Fruit fly (Drosophila melanogaster) whole organism, embryonic: Measurements from ENCODE around the gene Ltn1.

Source experiments
- Atf-2 ChIP-seq: fragments of 200-800 bp; sonication (Bioruptor generic); optimal IDR thresholded peaks from 2 replicates; lab custom pipeline; 2016; ENCODE audit warnings: missing biosample characterization, missing genetic modification characterization
- CG10209 ChIP-seq: fragments of 200-800 bp; sonication (Bioruptor generic); optimal IDR thresholded peaks from 3 replicates; lab custom pipeline; 2017; ENCODE audit warnings: missing biosample characterization, mild to moderate bottlenecking, missing genetic modification characterization, missing genetic modification reagents
- CG1024 ChIP-seq: fragments of 200-800 bp; sonication (Bioruptor generic); IDR thresholded peaks from 2 replicates; pipeline ENCODE4 v1.3.6; 2022; ENCODE audit warnings: missing biosample characterization, missing genetic modification characterization
- CG10462 ChIP-seq: fragments of 200-800 bp; sonication (Bioruptor generic); optimal IDR thresholded peaks from 2 replicates; lab custom pipeline; 2016; ENCODE audit warnings: missing biosample characterization, missing genetic modification characterization
- CG11504 ChIP-seq: fragments of 200-800 bp; sonication (Bioruptor generic); optimal IDR thresholded peaks from 3 replicates; lab custom pipeline; 2019; ENCODE audit warnings: missing biosample characterization, mild to moderate bottlenecking, missing genetic modification characterization, moderate library complexity
- CG13894 ChIP-seq: fragments of 200-800 bp; sonication (Bioruptor generic); optimal IDR thresholded peaks from 3 replicates; lab custom pipeline; 2018; ENCODE audit warnings: missing biosample characterization, mild to moderate bottlenecking, missing genetic modification characterization, moderate library complexity
- CG14014 ChIP-seq: fragments of 200-800 bp; sonication (Bioruptor generic); IDR thresholded peaks from 2 replicates; pipeline ENCODE4 v1.3.6; 2022; ENCODE audit warnings: missing biosample characterization, missing genetic modification characterization
- CG15269 ChIP-seq: fragments of 200-800 bp; sonication (Bioruptor generic); optimal IDR thresholded peaks from 2 replicates; lab custom pipeline; 2018; ENCODE audit warnings: missing biosample characterization, mild to moderate bottlenecking, missing genetic modification characterization, moderate library complexity
- CG1602 ChIP-seq: fragments of 200-800 bp; sonication (Bioruptor generic); optimal IDR thresholded peaks from 3 replicates; lab custom pipeline; 2016; ENCODE audit warnings: missing biosample characterization, missing genetic modification characterization
- CG1603 ChIP-seq: fragments of 200-800 bp; sonication (Bioruptor generic); optimal IDR thresholded peaks from 2 replicates; lab custom pipeline; 2019; ENCODE audit warnings: missing biosample characterization, mild to moderate bottlenecking, missing genetic modification characterization, moderate library complexity
- CG16815 ChIP-seq: fragments of 200-800 bp; sonication (Bioruptor generic); optimal IDR thresholded peaks from 3 replicates; lab custom pipeline; 2017; ENCODE audit warnings: missing biosample characterization, mild to moderate bottlenecking, missing genetic modification characterization
- CG17361 ChIP-seq: fragments of 200-800 bp; sonication (Bioruptor generic); IDR thresholded peaks from 3 replicates; pipeline ENCODE4 v1.3.6; 2022; ENCODE audit warnings: missing biosample characterization, missing genetic modification characterization
- CG17829 ChIP-seq: fragments of 200-800 bp; optimal IDR thresholded peaks from 2 replicates; lab custom pipeline; 2019; ENCODE audit warnings: missing biosample characterization, mild to moderate bottlenecking, missing genetic modification characterization, moderate library complexity
- CG2678 ChIP-seq: fragments of 200-800 bp; sonication (Bioruptor generic); optimal IDR thresholded peaks from 3 replicates; lab custom pipeline; 2019; ENCODE audit warnings: missing biosample characterization, mild to moderate bottlenecking, missing genetic modification characterization, moderate library complexity
- CG2712 ChIP-seq: fragments of 200-800 bp; optimal IDR thresholded peaks from 3 replicates; lab custom pipeline; 2019; ENCODE audit warnings: missing biosample characterization, mild to moderate bottlenecking, missing genetic modification characterization, moderate library complexity
- CG2875 ChIP-seq: fragments of 200-800 bp; sonication (Bioruptor generic); optimal IDR thresholded peaks from 2 replicates; lab custom pipeline; 2017; ENCODE audit warnings: missing biosample characterization, mild to moderate bottlenecking, missing genetic modification characterization, missing genetic modification reagents
- CG33213 ChIP-seq: fragments of 200-800 bp; sonication (Bioruptor generic); optimal IDR thresholded peaks from 3 replicates; lab custom pipeline; 2016; ENCODE audit warnings: missing biosample characterization, missing genetic modification characterization
- CG33557 ChIP-seq: fragments of 200-800 bp; sonication (Bioruptor generic); optimal IDR thresholded peaks from 2 replicates; lab custom pipeline; 2019; ENCODE audit warnings: missing biosample characterization, mild to moderate bottlenecking, missing genetic modification characterization, moderate library complexity
- CG4707 ChIP-seq: fragments of 200-800 bp; sonication (Bioruptor generic); optimal IDR thresholded peaks from 2 replicates; lab custom pipeline; 2018; ENCODE audit warnings: missing biosample characterization, mild to moderate bottlenecking, missing genetic modification characterization, moderate library complexity
- CG7271 ChIP-seq: fragments of 200-800 bp; sonication (Bioruptor generic); optimal IDR thresholded peaks from 2 replicates; lab custom pipeline; 2018; ENCODE audit warnings: missing biosample characterization, mild to moderate bottlenecking, missing genetic modification characterization, moderate library complexity
- CG9727 ChIP-seq: fragments of 200-800 bp; sonication (Bioruptor generic); optimal IDR thresholded peaks from 3 replicates; lab custom pipeline; 2017; ENCODE audit warnings: missing biosample characterization, mild to moderate bottlenecking, missing genetic modification characterization
- CrebB ChIP-seq: fragments of 200-800 bp; sonication (Bioruptor generic); optimal IDR thresholded peaks from 3 replicates; lab custom pipeline; 2018; ENCODE audit warnings: missing biosample characterization, mild to moderate bottlenecking, missing genetic modification characterization
- Dll ChIP-seq: fragments of 200-800 bp; sonication (Bioruptor generic); IDR thresholded peaks from 4 replicates; pipeline ENCODE4 v1.3.6; 2022; ENCODE audit warnings: missing biosample characterization, missing genetic modification characterization; ENCODE audit not compliant: partially characterized antibody
- Drgx ChIP-seq: fragments of 200-800 bp; sonication (Bioruptor generic); IDR thresholded peaks from 2 replicates; pipeline ENCODE4 v1.3.6; 2022; ENCODE audit warnings: missing biosample characterization, missing genetic modification characterization
- Ets65A ChIP-seq: fragments of 200-800 bp; sonication (Bioruptor generic); peaks from one replicate; lab custom pipeline; 2016; ENCODE audit warnings: missing biosample characterization, missing genetic modification characterization
- HLH54F ChIP-seq: fragments of 200-800 bp; sonication (Bioruptor generic); optimal IDR thresholded peaks from 3 replicates; lab custom pipeline; 2016; ENCODE audit warnings: missing biosample characterization, missing genetic modification characterization
- HLHmδ ChIP-seq: fragments of 200-800 bp; sonication (Bioruptor generic); optimal IDR thresholded peaks from 2 replicates; lab custom pipeline; 2018; ENCODE audit warnings: missing biosample characterization, mild to moderate bottlenecking, missing genetic modification characterization, moderate library complexity
- HmgD ChIP-seq: fragments of 200-800 bp; sonication (Bioruptor generic); optimal IDR thresholded peaks from 3 replicates; lab custom pipeline; 2016; ENCODE audit warnings: missing biosample characterization, missing genetic modification characterization
- Lhr ChIP-seq: fragments of 200-800 bp; sonication (Bioruptor generic); optimal IDR thresholded peaks from 3 replicates; lab custom pipeline; 2017; ENCODE audit warnings: mild to moderate bottlenecking, missing biosample characterization, missing genetic modification reagents, missing genetic modification characterization
- MBD-R2 ChIP-seq: fragments of 200-800 bp; sonication (Bioruptor generic); IDR thresholded peaks from 2 replicates; pipeline ENCODE4 v1.3.6; 2022; ENCODE audit warnings: missing biosample characterization, missing genetic modification characterization
- Optix ChIP-seq: fragments of 200-800 bp; sonication (Bioruptor generic); IDR thresholded peaks from 3 replicates; pipeline ENCODE4 v1.3.6; 2022; ENCODE audit warnings: missing biosample characterization, missing genetic modification characterization
- Sry-δ ChIP-seq: fragments of 200-800 bp; sonication (Bioruptor generic); optimal IDR thresholded peaks from 2 replicates; lab custom pipeline; 2016; ENCODE audit warnings: missing biosample characterization, missing genetic modification characterization
- Taf1 ChIP-seq: fragments of 200-800 bp; sonication (Bioruptor generic); IDR thresholded peaks from 2 replicates; pipeline ENCODE4 v1.3.6; 2022; ENCODE audit warnings: missing biosample characterization, missing genetic modification characterization
- abd-A ChIP-seq: fragments of 200-800 bp; sonication (Bioruptor generic); optimal IDR thresholded peaks from 3 replicates; lab custom pipeline; 2019; ENCODE audit warnings: missing biosample characterization, mild to moderate bottlenecking, missing genetic modification characterization, moderate library complexity
- al ChIP-seq: fragments of 200-800 bp; sonication (Bioruptor generic); IDR thresholded peaks from 2 replicates; pipeline ENCODE4 v1.3.6; 2022; ENCODE audit warnings: missing biosample characterization, missing genetic modification characterization
- amos ChIP-seq: fragments of 200-800 bp; sonication (Bioruptor generic); IDR thresholded peaks from 2 replicates; pipeline ENCODE4 v1.3.6; 2022; ENCODE audit warnings: missing biosample characterization, missing genetic modification characterization; ENCODE audit not compliant: partially characterized antibody
- ap ChIP-seq: fragments of 200-800 bp; sonication (Bioruptor generic); IDR thresholded peaks from 2 replicates; pipeline ENCODE4 v1.3.6; 2022; ENCODE audit warnings: missing biosample characterization, missing genetic modification characterization
- ash1 ChIP-seq: fragments of 200-800 bp; sonication (Bioruptor generic); optimal IDR thresholded peaks from 2 replicates; lab custom pipeline; 2018; ENCODE audit warnings: missing biosample characterization, mild to moderate bottlenecking, missing genetic modification characterization
- dmrt11E ChIP-seq: fragments of 200-800 bp; sonication (Bioruptor generic); optimal IDR thresholded peaks from 3 replicates; lab custom pipeline; 2018; ENCODE audit warnings: missing biosample characterization, mild to moderate bottlenecking, missing genetic modification characterization, moderate library complexity
- dmrt99B ChIP-seq: fragments of 200-800 bp; sonication (Bioruptor generic); optimal IDR thresholded peaks from 2 replicates; lab custom pipeline; 2018; ENCODE audit warnings: missing biosample characterization, mild to moderate bottlenecking, missing genetic modification characterization, moderate library complexity
- esg ChIP-seq: fragments of 200-800 bp; sonication (Bioruptor generic); conservative IDR thresholded peaks from 2 replicates; pipeline ENCODE4 v1.3.6; 2022; ENCODE audit warnings: missing biosample characterization, missing genetic modification characterization
- gem ChIP-seq: fragments of 200-800 bp; sonication (Bioruptor generic); optimal IDR thresholded peaks from 2 replicates; lab custom pipeline; 2019; ENCODE audit warnings: missing biosample characterization, mild to moderate bottlenecking, missing genetic modification characterization, moderate library complexity
- kay ChIP-seq: fragments of 200-800 bp; sonication (Bioruptor generic); optimal IDR thresholded peaks from 2 replicates; lab custom pipeline; 2016; ENCODE audit warnings: missing biosample characterization, missing genetic modification characterization
- klu ChIP-seq: fragments of 200-800 bp; sonication (Bioruptor generic); IDR thresholded peaks from 2 replicates; pipeline ENCODE4 v1.3.6; 2022; ENCODE audit warnings: missing biosample characterization, missing genetic modification characterization
- luna ChIP-seq: fragments of 200-800 bp; sonication (Bioruptor generic); optimal IDR thresholded peaks from 2 replicates; lab custom pipeline; 2016; ENCODE audit warnings: missing biosample characterization, missing genetic modification characterization
- ranshi ChIP-seq: fragments of 200-800 bp; sonication (Bioruptor generic); IDR thresholded peaks from 2 replicates; pipeline ENCODE4 v1.3.6; 2022; ENCODE audit warnings: missing biosample characterization, missing genetic modification characterization
- sd ChIP-seq: fragments of 200-800 bp; sonication (Bioruptor generic); optimal IDR thresholded peaks from 3 replicates; lab custom pipeline; 2018; ENCODE audit warnings: missing biosample characterization, mild to moderate bottlenecking, missing genetic modification characterization, moderate library complexity
- slbo ChIP-seq: fragments of 200-800 bp; sonication (Bioruptor generic); IDR thresholded peaks from 2 replicates; pipeline ENCODE4 v1.3.6; 2022; ENCODE audit warnings: missing biosample characterization, missing genetic modification characterization
- usp ChIP-seq: fragments of >200 bp; optimal IDR thresholded peaks from 2 replicates; lab custom pipeline; 2017; ENCODE audit warnings: missing biosample characterization, missing genetic modification characterization
- wor ChIP-seq: fragments of 200-800 bp; sonication (Bioruptor generic); IDR thresholded peaks from 2 replicates; pipeline ENCODE4 v1.3.6; 2022; ENCODE audit warnings: missing biosample characterization, missing genetic modification characterization
- zfh1 ChIP-seq: fragments of 200-800 bp; sonication (Bioruptor generic); IDR thresholded peaks from 3 replicates; pipeline ENCODE4 v1.3.6; 2022; ENCODE audit warnings: missing biosample characterization, missing genetic modification characterization

Gene Ltn1

DNA sequence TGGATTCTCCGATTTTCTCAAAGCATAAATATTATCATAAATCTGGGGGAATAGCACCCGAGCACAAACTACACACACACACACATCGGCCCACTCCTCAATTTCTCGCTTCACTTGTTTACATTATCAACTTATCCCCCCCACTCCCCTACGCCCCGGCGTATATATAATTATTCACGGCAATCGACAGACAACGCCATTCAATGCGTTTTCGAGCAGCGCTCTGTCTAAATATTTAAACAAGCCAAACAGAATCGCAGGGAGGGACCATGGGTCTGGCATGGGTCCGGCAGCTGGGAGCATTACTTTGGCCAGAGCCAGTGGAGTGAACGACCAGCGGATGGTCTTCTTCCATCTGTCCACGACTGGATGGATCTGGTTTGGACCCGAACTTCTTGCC lies 23.6 kb upstream of the Ltn1 start (continued):
- TF ChIP-seq wor (GFP tag; lab: Robert Waterston, UW) (no peak), Ets65A (GFP tag; lab: Kevin White, UChicago) (no peak), Atf-2 (GFP tag; lab: Kevin White, UChicago) (no peak), Drgx (GFP tag; lab: Robert Waterston, UW) (no peak), CG14014 (GFP tag; lab: Robert Waterston, UW) (no peak; the same call in 1 of the 2 replicates), klu (GFP tag; lab: Robert Waterston, UW) (no peak), sd (peak; percentile 64), CG9727 (peak; percentile 24), esg (GFP tag; lab: Robert Waterston, UW) (no peak), CG11504 (tag; lab: Kevin White, UChicago) (peak; percentile 36), CG1602 (GFP tag; lab: Kevin White, UChicago) (no peak), Taf1 (GFP tag; lab: Robert Waterston, UW) (no peak), amos (no peak), CG16815 (GFP tag; lab: Kevin White, UChicago) (no peak), CG4707 (GFP tag; lab: Kevin White, UChicago) (peak; percentile 67), CG33213 (GFP tag; lab: Kevin White, UChicago) (peak; percentile 24), CG33557 (GFP tag; lab: Kevin White, UChicago) (peak; percentile 58), zfh1 (GFP tag; lab: Robert Waterston, UW) (peak; percentile 42; the same call in 1 of the 3 replicates), CG2875 (GFP tag; lab: Kevin White, UChicago) (peak; percentile 79), gem (tag; lab: Kevin White, UChicago) (peak; percentile 50), Dll (GFP tag; lab: Robert Waterston, UW) (no peak), slbo (GFP tag; lab: Robert Waterston, UW) (no peak), CG10209 (GFP tag; lab: Kevin White, UChicago) (peak; percentile 57), CG1024 (GFP tag; lab: Robert Waterston, UW) (peak; percentile 26; the same call in 1 of the 2 replicates), CG10462 (GFP tag; lab: Kevin White, UChicago) (no peak), usp (GFP tag; lab: Kevin White, UChicago) (no peak), HLH54F (GFP tag; lab: Kevin White, UChicago) (peak; percentile 18), MBD-R2 (GFP tag; lab: Robert Waterston, UW) (no peak), dmrt99B (tag; lab: Kevin White, UChicago) (peak; percentile 49), HmgD (no peak), dmrt11E (tag; lab: Kevin White, UChicago) (peak; percentile 10), CG1603 (tag; lab: Kevin White, UChicago) (peak; percentile 73), CG15269 (peak; percentile 5), Optix (no peak; the same call in 2 of the 3 replicates), CG13894 (no peak), kay (GFP tag; lab: Kevin White, UChicago) (no peak), al (no peak), ap (no peak), CG17829 (tag; lab: Kevin White, UChicago) (no peak), abd-A (peak; percentile 90), CG2712 (tag; lab: Kevin White, UChicago) (peak; percentile 38), Sry-δ (GFP tag; lab: Kevin White, UChicago) (no peak), CG7271 (no peak), ranshi (GFP tag; lab: Robert Waterston, UW) (no peak), HLHmδ (GFP tag; lab: Kevin White, UChicago) (peak; percentile 61), ash1 (GFP tag; lab: Kevin White, UChicago) (no peak), CG2678 (peak; percentile 49), CrebB (peak; percentile 57), Lhr (GFP tag; lab: Kevin White, UChicago) (peak; percentile 18), luna (GFP tag; lab: Kevin White, UChicago) (no peak), CG17361 (GFP tag; lab: Robert Waterston, UW) (0 out of 3 replicates have a peak, but pooled peaks have one; percentile 14)
